Worm (Caenorhabditis elegans) whole organism, early embryonic: ENCODE results near the gene C37H5.13.
"Not testable (repeated sequence)": the region's sequence is repeated elsewhere in the genome, so short reads cannot be mapped to it uniquely, and the experiment has no call there.

Experiments
- F13C5.2 ChIP-seq: sonication (generic microtip); optimal IDR thresholded peaks from 2 replicates; lab custom pipeline; 2017; ENCODE audit warnings: mild to moderate bottlenecking, missing genetic modification characterization, inconsistent platforms, missing compliant biosample characterization
- ama-1 ChIP-seq: fragments of 150-350 bp; optimal IDR thresholded peaks from 2 replicates; lab custom pipeline; 2014
- ceh-13 ChIP-seq: fragments of 200-800 bp; sonication (Bioruptor generic); optimal IDR thresholded peaks from 2 replicates; lab custom pipeline; 2018; ENCODE audit warnings: mild to moderate bottlenecking, missing genetic modification characterization, missing compliant biosample characterization
- pes-1 ChIP-seq: fragments of 200-800 bp; sonication (Bioruptor generic); IDR thresholded peaks from 2 replicates; pipeline ENCODE4 v1.3.6; 2022; ENCODE audit warnings: missing genetic modification reagents, missing genetic modification characterization, missing compliant biosample characterization
- tbx-37 ChIP-seq: fragments of 200-800 bp; sonication (Bioruptor generic); conservative IDR thresholded peaks from 2 replicates; pipeline ENCODE4 v1.3.6; 2022; ENCODE audit warnings: missing genetic modification reagents, missing genetic modification characterization, missing compliant biosample characterization

- TF ChIP-seq pes-1 (GFP tag; lab: Robert Waterston, UW); ceh-13 (GFP tag; lab: Kevin White, UChicago); tbx-37 (GFP tag; lab: Robert Waterston, UW); ama-1; F13C5.2 (tag; lab: Kevin White, UChicago): not testable (repeated sequence)
These were observed 37.3 kb upstream of the C37H5.13 start, which contains the start of gene ugt-10 for ce11 chrV:4900020-4900419.
